Worm (Caenorhabditis elegans): ENCODE results near the gene npp-10.

DNA sequence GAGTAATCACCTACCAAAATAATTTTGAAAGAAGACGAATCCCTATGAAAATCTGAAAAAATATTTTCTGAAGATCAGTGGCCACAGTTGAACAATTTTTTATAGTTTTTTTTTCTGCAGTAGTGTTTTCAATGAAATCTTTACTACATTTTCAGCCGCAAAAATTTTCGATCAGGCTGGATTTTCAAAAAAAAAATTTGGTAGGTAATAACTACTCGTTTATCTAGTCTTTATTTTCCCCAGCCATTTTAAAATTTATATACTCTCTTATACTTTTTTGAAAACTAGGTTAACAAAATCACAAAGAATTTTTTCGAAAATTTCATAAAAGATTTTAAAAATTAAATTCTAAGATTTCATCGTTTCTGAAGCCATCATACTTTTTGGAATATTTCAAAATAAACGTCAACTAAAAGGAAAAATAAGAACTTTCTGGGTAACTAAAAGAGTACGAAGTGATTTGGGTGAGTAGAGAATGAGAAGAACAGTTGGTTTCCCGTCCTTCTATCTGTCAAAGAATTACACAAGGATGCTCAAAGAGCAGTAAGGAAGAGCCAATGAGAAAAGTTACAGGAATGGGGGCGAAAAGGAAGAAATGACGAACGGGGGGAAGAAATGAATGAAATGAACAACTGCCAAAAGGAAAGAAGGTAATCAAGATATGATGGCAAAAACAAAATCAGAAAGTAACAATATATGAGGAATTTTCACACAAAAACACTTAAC lies 44.2 kb downstream of the npp-10 start, which contains the start of gene mlp-1:
- TF ChIP-seq dpff-1 (tag; optimal IDR thresholded peaks at IDR 0.05) (no peak), efl-1 (GFP tag; optimal IDR thresholded peaks at IDR 0.05) (no peak), ztf-25 (GFP tag; IDR thresholded peaks at IDR 0.05) (no peak), bed-1 (GFP tag; IDR thresholded peaks at IDR 0.05) (no peak), ztf-26 (tag; optimal IDR thresholded peaks at IDR 0.05) (no peak), fkh-3 (tag; optimal IDR thresholded peaks at IDR 0.05) (no peak), ztf-28 (GFP tag; IDR thresholded peaks at IDR 0.05) (no peak)

All from whole organism, young adult.